Fruit fly (Drosophila melanogaster) whole organism: ENCODE results near the gene Leash.
A peak's percentile ranks its signal among the peaks of the same experiment; 100 is the strongest.

ENCODE experiments used
- CG8478 ChIP-seq: fragments of >200 bp; optimal IDR thresholded peaks from 2 replicates; lab custom pipeline; 2018; ENCODE audit warnings: inconsistent platforms
- Dll ChIP-seq: fragments of >200 bp; optimal IDR thresholded peaks from 2 replicates; lab custom pipeline; 2017
- psq ChIP-seq: fragments of >200 bp; optimal IDR thresholded peaks from 2 replicates; lab custom pipeline; 2017
- usp ChIP-seq: fragments of >200 bp; optimal IDR thresholded peaks from 2 replicates; lab custom pipeline; 2017; ENCODE audit warnings: missing biosample characterization, missing genetic modification characterization, mixed read lengths

DNA sequence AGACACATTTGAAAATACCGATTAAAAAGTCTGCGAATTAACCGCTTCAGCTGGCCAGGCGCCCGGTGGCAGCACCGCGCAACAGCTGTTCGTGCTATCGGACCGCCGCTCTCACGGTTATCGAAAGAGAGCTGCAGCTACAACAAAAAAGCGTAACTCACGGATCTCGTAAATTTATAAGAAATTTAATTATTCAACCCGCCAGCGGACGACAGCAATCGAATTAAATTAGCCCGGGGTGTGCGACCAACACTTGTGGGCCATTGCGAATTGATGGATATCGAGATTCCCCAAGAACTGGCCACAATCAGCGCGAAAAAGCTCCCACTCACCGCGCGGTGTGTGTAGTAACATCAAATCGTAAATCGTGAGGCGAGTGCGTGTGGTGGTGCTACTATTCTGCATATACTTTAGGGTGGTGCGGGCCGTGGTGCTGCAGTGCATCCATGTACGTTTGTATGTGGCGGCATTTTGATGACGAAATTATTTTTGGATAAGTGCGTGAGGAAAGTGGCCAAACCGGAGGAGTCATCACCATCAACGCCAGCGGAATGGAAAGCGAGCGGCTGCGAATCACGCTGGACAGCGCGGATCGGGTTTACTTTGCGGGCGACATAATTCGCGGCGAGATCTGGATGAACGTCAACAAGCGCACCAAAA is at the start of gene Leash:
- no peak for TF ChIP-seq psq (lab: Kevin White, UChicago)
- TF ChIP-seq Dll (lab: Kevin White, UChicago): peak; percentile 26
- no peak for TF ChIP-seq CG8478
- TF ChIP-seq usp (GFP tag; lab: Kevin White, UChicago): no peak
